Fruit fly (Drosophila melanogaster) whole organism, pupa: Measurements from ENCODE around the gene spn-E.

Experiments
- CG14655 ChIP-seq: fragments of 200-800 bp; sonication (Bioruptor generic); optimal IDR thresholded peaks from 3 replicates; lab custom pipeline; 2017; ENCODE audit warnings: mild to moderate bottlenecking, missing biosample characterization, missing genetic modification reagents, missing genetic modification characterization
- CG17806 ChIP-seq: fragments of 200-800 bp; sonication (Bioruptor generic); optimal IDR thresholded peaks from 2 replicates; lab custom pipeline; 2018; ENCODE audit warnings: missing biosample characterization, mild to moderate bottlenecking, missing genetic modification characterization, moderate library complexity
- CG34367 ChIP-seq: fragments of 200-800 bp; sonication (Bioruptor generic); optimal IDR thresholded peaks from 2 replicates; lab custom pipeline; 2018; ENCODE audit warnings: missing biosample characterization, mild to moderate bottlenecking, missing genetic modification characterization
- CG8301 ChIP-seq: fragments of 200-800 bp; sonication (Bioruptor generic); optimal IDR thresholded peaks from 2 replicates; lab custom pipeline; 2018; ENCODE audit warnings: missing biosample characterization, mild to moderate bottlenecking, missing genetic modification characterization
- Pif1B ChIP-seq: fragments of 200-800 bp; sonication (Bioruptor generic); optimal IDR thresholded peaks from 3 replicates; lab custom pipeline; 2016; ENCODE audit warnings: missing biosample characterization, missing genetic modification characterization

DNA sequence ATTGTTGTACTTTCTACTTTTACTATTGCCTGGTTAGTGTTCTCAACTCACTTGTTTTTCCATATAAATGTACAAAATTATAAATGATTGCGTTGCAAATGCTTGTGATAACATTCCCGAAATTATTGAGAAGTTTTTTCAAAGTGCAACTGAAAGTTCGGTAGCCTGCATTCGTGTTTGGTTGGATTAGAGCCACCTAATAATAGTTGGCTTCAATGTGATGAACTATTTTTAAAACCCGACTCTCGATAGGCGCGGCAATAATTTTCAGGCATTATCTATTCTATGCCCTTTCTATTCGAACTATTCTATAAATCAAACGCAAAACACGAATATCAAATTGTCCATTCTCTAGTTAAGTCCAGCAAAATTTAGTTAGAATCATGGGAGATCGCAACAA is 49.0 kb upstream of the spn-E start, which contains the start of gene Uros2:
- TF ChIP-seq CG34367, result no peak
- TF ChIP-seq CG8301 (tag; lab: Kevin White, UChicago), result no peak
- TF ChIP-seq CG14655 (GFP tag; lab: Kevin White, UChicago), result no peak
- no peak for TF ChIP-seq Pif1B (GFP tag; lab: Kevin White, UChicago)
- TF ChIP-seq CG17806 (tag; lab: Kevin White, UChicago), result no peak
